Fruit fly (Drosophila melanogaster) whole organism, prepupa: Measurements from ENCODE around the gene ZC3H3.

Source experiments
- Blimp-1 ChIP-seq: fragments of 200-800 bp; sonication (Bioruptor generic); optimal IDR thresholded peaks from 3 replicates; lab custom pipeline; 2017; ENCODE audit warnings: missing biosample characterization, missing genetic modification characterization, mild to moderate bottlenecking, moderate library complexity, missing genetic modification reagents
- CG10631 ChIP-seq: fragments of 200-800 bp; sonication (Bioruptor generic); optimal IDR thresholded peaks from 2 replicates; lab custom pipeline; 2016; ENCODE audit warnings: missing biosample characterization, missing genetic modification characterization
- CG11294 ChIP-seq: fragments of 200-800 bp; sonication (Bioruptor generic); IDR thresholded peaks from 2 replicates; pipeline ENCODE4 v1.3.6; 2022; ENCODE audit warnings: missing biosample characterization, missing genetic modification characterization
- CG11762 ChIP-seq: fragments of 200-800 bp; sonication (Bioruptor generic); optimal IDR thresholded peaks from 3 replicates; lab custom pipeline; 2016; ENCODE audit warnings: missing biosample characterization, missing genetic modification characterization; ENCODE audit not compliant: insufficient read depth
- CG11902 ChIP-seq: fragments of 200-800 bp; sonication (Bioruptor generic); optimal IDR thresholded peaks from 3 replicates; lab custom pipeline; 2016; ENCODE audit warnings: missing biosample characterization, missing genetic modification characterization
- CG15336 ChIP-seq: fragments of 200-800 bp; sonication (Bioruptor generic); IDR thresholded peaks from 2 replicates; pipeline ENCODE4 v1.3.6; 2022; ENCODE audit warnings: missing biosample characterization, missing genetic modification characterization
- CG16779 ChIP-seq: fragments of 200-800 bp; sonication (Bioruptor generic); optimal IDR thresholded peaks from 3 replicates; lab custom pipeline; 2017; ENCODE audit warnings: missing biosample characterization, mild to moderate bottlenecking, missing genetic modification characterization
- CG3032 ChIP-seq: fragments of 200-800 bp; optimal IDR thresholded peaks from 2 replicates; lab custom pipeline; 2019; ENCODE audit warnings: missing biosample characterization, mild to moderate bottlenecking, missing genetic modification characterization, moderate library complexity
- CG31627 ChIP-seq: fragments of 200-800 bp; sonication (Bioruptor generic); optimal IDR thresholded peaks from 3 replicates; lab custom pipeline; 2016; ENCODE audit warnings: missing biosample characterization, missing genetic modification characterization
- CG3919 ChIP-seq: fragments of 200-800 bp; sonication (Bioruptor generic); optimal IDR thresholded peaks from 3 replicates; lab custom pipeline; 2016; ENCODE audit warnings: missing biosample characterization, missing genetic modification characterization
- CG6163 ChIP-seq: fragments of 200-800 bp; sonication (Bioruptor generic); IDR thresholded peaks from 3 replicates; pipeline ENCODE4 v1.3.6; 2022; ENCODE audit warnings: missing biosample characterization, missing genetic modification characterization
- CG6276 ChIP-seq: fragments of 200-800 bp; sonication (Bioruptor generic); optimal IDR thresholded peaks from 2 replicates; lab custom pipeline; 2017; ENCODE audit warnings: missing biosample characterization, mild to moderate bottlenecking, missing genetic modification characterization
- CG6854 ChIP-seq: fragments of 200-800 bp; sonication (Bioruptor generic); optimal IDR thresholded peaks from 2 replicates; lab custom pipeline; 2017; ENCODE audit warnings: missing biosample characterization, mild to moderate bottlenecking, missing genetic modification characterization
- CG8119 ChIP-seq: fragments of 200-800 bp; sonication (Bioruptor generic); IDR thresholded peaks from 3 replicates; pipeline ENCODE4 v1.3.6; 2022; ENCODE audit warnings: missing biosample characterization, missing genetic modification characterization
- CG8319 ChIP-seq: fragments of 200-800 bp; sonication (Bioruptor generic); optimal IDR thresholded peaks from 3 replicates; lab custom pipeline; 2016; ENCODE audit warnings: missing biosample characterization, missing genetic modification characterization
- CG8632 ChIP-seq: fragments of 200-800 bp; sonication (Bioruptor generic); optimal IDR thresholded peaks from 3 replicates; lab custom pipeline; 2016; ENCODE audit warnings: missing biosample characterization, missing genetic modification characterization
- CG9139 ChIP-seq: fragments of 200-800 bp; sonication (Bioruptor generic); optimal IDR thresholded peaks from 3 replicates; lab custom pipeline; 2017; ENCODE audit warnings: missing biosample characterization, mild to moderate bottlenecking, missing genetic modification characterization
- Eip78C ChIP-seq: fragments of 200-800 bp; sonication (Bioruptor generic); peaks from one replicate; lab custom pipeline; 2016; ENCODE audit warnings: missing biosample characterization, missing genetic modification characterization
- Ets21C ChIP-seq: fragments of 200-800 bp; sonication (Bioruptor generic); optimal IDR thresholded peaks from 3 replicates; lab custom pipeline; 2016; ENCODE audit warnings: missing biosample characterization, missing genetic modification characterization
- Ets96B ChIP-seq: fragments of 200-800 bp; optimal IDR thresholded peaks from 2 replicates; lab custom pipeline; 2019; ENCODE audit warnings: missing biosample characterization, mild to moderate bottlenecking, missing genetic modification characterization, moderate library complexity
- Gug ChIP-seq: fragments of 200-800 bp; sonication (Bioruptor generic); IDR thresholded peaks from 2 replicates; pipeline ENCODE4 v1.3.6; 2022; ENCODE audit warnings: missing biosample characterization, missing genetic modification characterization
- Hr38 ChIP-seq: sonication (Bioruptor generic); optimal IDR thresholded peaks from 2 replicates; lab custom pipeline; 2016; ENCODE audit warnings: missing biosample characterization, missing genetic modification characterization
- Hr39 ChIP-seq: fragments of 200-800 bp; sonication (Bioruptor generic); optimal IDR thresholded peaks from 2 replicates; lab custom pipeline; 2016; ENCODE audit warnings: missing biosample characterization, missing genetic modification characterization
- Hr4 ChIP-seq: fragments of 200-800 bp; sonication (Bioruptor generic); optimal IDR thresholded peaks from 3 replicates; lab custom pipeline; 2016; ENCODE audit warnings: missing biosample characterization, missing genetic modification characterization
- Lpt ChIP-seq: fragments of 200-800 bp; sonication (Bioruptor generic); optimal IDR thresholded peaks from 3 replicates; lab custom pipeline; 2016; ENCODE audit warnings: missing biosample characterization, missing genetic modification characterization
- Met ChIP-seq: fragments of 200-800 bp; sonication (Bioruptor generic); optimal IDR thresholded peaks from 3 replicates; lab custom pipeline; 2016; ENCODE audit warnings: missing biosample characterization, missing genetic modification characterization
- OdsH ChIP-seq: fragments of 200-800 bp; sonication (Bioruptor generic); optimal IDR thresholded peaks from 3 replicates; lab custom pipeline; 2016; ENCODE audit warnings: missing biosample characterization, missing genetic modification characterization
- Smox ChIP-seq: fragments of 200-800 bp; sonication (Bioruptor generic); optimal IDR thresholded peaks from 3 replicates; lab custom pipeline; 2016; ENCODE audit warnings: missing biosample characterization, missing genetic modification characterization
- Sox14 ChIP-seq: fragments of 200-800 bp; sonication (Bioruptor generic); optimal IDR thresholded peaks from 3 replicates; lab custom pipeline; 2016; ENCODE audit warnings: missing biosample characterization, missing genetic modification characterization
- Sox15 ChIP-seq: fragments of 200-800 bp; sonication (Bioruptor generic); optimal IDR thresholded peaks from 3 replicates; lab custom pipeline; 2016; ENCODE audit warnings: missing biosample characterization, missing genetic modification characterization
- achi ChIP-seq: fragments of 200-800 bp; sonication (Bioruptor generic); optimal IDR thresholded peaks from 3 replicates; lab custom pipeline; 2016; ENCODE audit warnings: missing biosample characterization, missing genetic modification characterization
- acj6 ChIP-seq: fragments of 200-800 bp; sonication (Bioruptor generic); optimal IDR thresholded peaks from 3 replicates; lab custom pipeline; 2016; ENCODE audit warnings: missing biosample characterization, missing genetic modification characterization
- cyc ChIP-seq: fragments of 200-800 bp; sonication (Bioruptor generic); optimal IDR thresholded peaks from 3 replicates; lab custom pipeline; 2016; ENCODE audit warnings: missing biosample characterization, missing genetic modification characterization
- dac ChIP-seq: fragments of 200-800 bp; sonication (Bioruptor generic); optimal IDR thresholded peaks from 2 replicates; lab custom pipeline; 2017; ENCODE audit warnings: missing biosample characterization, mild to moderate bottlenecking, missing genetic modification characterization
- dsx ChIP-seq: fragments of 200-800 bp; optimal IDR thresholded peaks from 3 replicates; lab custom pipeline; 2019; ENCODE audit warnings: missing biosample characterization, mild to moderate bottlenecking, missing genetic modification characterization, moderate library complexity; ENCODE audit not compliant: poor library complexity, severe bottlenecking
- esn ChIP-seq: fragments of 200-800 bp; sonication (Bioruptor generic); optimal IDR thresholded peaks from 2 replicates; lab custom pipeline; 2016; ENCODE audit warnings: missing biosample characterization, mild to moderate bottlenecking, missing genetic modification characterization, moderate library complexity
- fd59A ChIP-seq: fragments of 200-800 bp; sonication (Bioruptor generic); optimal IDR thresholded peaks from 2 replicates; lab custom pipeline; 2017; ENCODE audit warnings: missing biosample characterization, mild to moderate bottlenecking, missing genetic modification characterization, missing genetic modification reagents
- fd85E ChIP-seq: fragments of 200-800 bp; sonication (Bioruptor generic); optimal IDR thresholded peaks from 3 replicates; lab custom pipeline; 2016; ENCODE audit warnings: missing biosample characterization, missing genetic modification characterization
- fkh ChIP-seq: fragments of 200-800 bp; sonication (Bioruptor generic); optimal IDR thresholded peaks from 3 replicates; lab custom pipeline; 2017; ENCODE audit warnings: missing biosample characterization, mild to moderate bottlenecking, missing genetic modification characterization, moderate library complexity
- lz ChIP-seq: fragments of 200-800 bp; sonication (Bioruptor generic); optimal IDR thresholded peaks from 3 replicates; lab custom pipeline; 2016; ENCODE audit warnings: missing biosample characterization, missing genetic modification characterization
- salr ChIP-seq, 2 experiments: fragments of 200-800 bp; sonication (Bioruptor generic); optimal IDR thresholded peaks; 3 replicates each; lab custom pipeline; 2016 to 2018; ENCODE audit warnings: missing biosample characterization in 2 of 2, missing genetic modification characterization in 2 of 2, mild to moderate bottlenecking in 1 of 2
- spab ChIP-seq: fragments of 200-800 bp; sonication (Bioruptor generic); optimal IDR thresholded peaks from 2 replicates; lab custom pipeline; 2017; ENCODE audit warnings: missing biosample characterization, mild to moderate bottlenecking, missing genetic modification characterization, missing genetic modification reagents
- ss ChIP-seq, 2 experiments: fragments of 200-800 bp; sonication (Bioruptor generic); optimal IDR thresholded peaks; 2 replicates in 1 of 2; 3 replicates in 1 of 2; lab custom pipeline; 2017 to 2018; ENCODE audit warnings: mild to moderate bottlenecking in 2 of 2, missing biosample characterization in 2 of 2, missing genetic modification characterization in 2 of 2, moderate library complexity in 1 of 2
- svp ChIP-seq: fragments of 200-800 bp; sonication (Bioruptor generic); peaks from one replicate; lab custom pipeline; 2016; ENCODE audit warnings: missing biosample characterization, missing genetic modification characterization
- topi ChIP-seq: fragments of 200-800 bp; sonication (Bioruptor generic); optimal IDR thresholded peaks from 3 replicates; lab custom pipeline; 2016; ENCODE audit warnings: missing biosample characterization, missing genetic modification characterization
- vri ChIP-seq: fragments of 200-800 bp; sonication (Bioruptor generic); optimal IDR thresholded peaks from 3 replicates; lab custom pipeline; 2016; ENCODE audit warnings: missing biosample characterization, mild to moderate bottlenecking, missing genetic modification characterization

Gene ZC3H3

dm6 chr3L:8525691-8526421, 16.3 kb upstream of the ZC3H3 start (continued):
- TF ChIP-seq Eip78C (GFP tag; lab: Kevin White, UChicago) (peak; percentile 52), fkh (GFP tag; lab: Kevin White, UChicago) (peak; percentile 80), CG11762 (GFP tag; lab: Kevin White, UChicago) (no peak), CG8119 (no peak)
- TF ChIP-seq, all 60 proteins: peak for 15

- TF ChIP-seq svp (GFP tag; lab: Kevin White, UChicago), result peak; percentile 82
- no peak for TF ChIP-seq Sox15 (GFP tag; lab: Kevin White, UChicago)
- TF ChIP-seq Sox14 (GFP tag; lab: Kevin White, UChicago), result no peak
- TF ChIP-seq CG3032, result peak; percentile 33
- TF ChIP-seq dac (GFP tag; lab: Kevin White, UChicago), result no peak
- no peak for TF ChIP-seq fd59A
- TF ChIP-seq Met (GFP tag; lab: Kevin White, UChicago), result no peak
- TF ChIP-seq CG8319 (GFP tag; lab: Kevin White, UChicago), result no peak
- TF ChIP-seq Smox (GFP tag; lab: Kevin White, UChicago), result no peak
- TF ChIP-seq CG15336, result 0 out of 2 replicates have a peak, but pooled peaks have one; percentile 10
- TF ChIP-seq Ets21C (GFP tag; lab: Kevin White, UChicago), result no peak
- TF ChIP-seq CG6276 (GFP tag; lab: Kevin White, UChicago), result no peak
- no peak for TF ChIP-seq fd85E (GFP tag; lab: Kevin White, UChicago)
- TF ChIP-seq Ets96B (tag; lab: Kevin White, UChicago), result peak; percentile 16
- peak; percentile 39 for TF ChIP-seq dsx
- TF ChIP-seq Hr39 (GFP tag; lab: Kevin White, UChicago), result peak; percentile 7
- no peak for TF ChIP-seq cyc (GFP tag; lab: Kevin White, UChicago)
- TF ChIP-seq vri (GFP tag; lab: Kevin White, UChicago), result peak; percentile 67
- TF ChIP-seq CG11762 (GFP tag; lab: Kevin White, UChicago), result no peak
- TF ChIP-seq lz (GFP tag; lab: Kevin White, UChicago), result peak; percentile 23
- TF ChIP-seq CG10631 (GFP tag; lab: Kevin White, UChicago), result no peak
- TF ChIP-seq Blimp-1 (GFP tag; lab: Kevin White, UChicago), result no peak
- peak in 1 of 2 experiments; percentile 37 for TF ChIP-seq salr (GFP tag; optimal IDR thresholded peaks at IDR 0.05; lab: Kevin White, UChicago)
- TF ChIP-seq CG31627 (GFP tag; lab: Kevin White, UChicago), result peak; percentile 30
- no peak for TF ChIP-seq spab (GFP tag; lab: Kevin White, UChicago)
- TF ChIP-seq Eip78C (GFP tag; lab: Kevin White, UChicago), result peak; percentile 45
- no peak for TF ChIP-seq Hr38 (GFP tag; lab: Kevin White, UChicago)
- peak; percentile 9 for TF ChIP-seq acj6 (GFP tag; lab: Kevin White, UChicago)
- peak; percentile 48 for TF ChIP-seq esn
- no peak for TF ChIP-seq CG16779
- peak; percentile 58 for TF ChIP-seq achi
- no peak for TF ChIP-seq CG6854
- TF ChIP-seq ss (GFP tag; optimal IDR thresholded peaks at IDR 0.05; lab: Kevin White, UChicago), result no peak
- TF ChIP-seq CG8632 (GFP tag; lab: Kevin White, UChicago), result peak; percentile 10
- no peak for TF ChIP-seq OdsH (GFP tag; lab: Kevin White, UChicago)
- no peak for TF ChIP-seq fkh (GFP tag; lab: Kevin White, UChicago)
- TF ChIP-seq CG11294, result no peak
- no peak for TF ChIP-seq CG11902 (GFP tag; lab: Kevin White, UChicago)
- no peak for TF ChIP-seq CG8119
- no peak for TF ChIP-seq Hr4 (GFP tag; lab: Kevin White, UChicago)
- TF ChIP-seq CG6163 (GFP tag; lab: Robert Waterston, UW), result no peak
- peak; percentile 40 for TF ChIP-seq topi (GFP tag; lab: Kevin White, UChicago)
- no peak for TF ChIP-seq Gug
- TF ChIP-seq CG9139 (GFP tag; lab: Kevin White, UChicago), result no peak
- no peak for TF ChIP-seq Lpt (GFP tag; lab: Kevin White, UChicago)
- no peak for TF ChIP-seq CG3919 (GFP tag; lab: Kevin White, UChicago)
Measured at dm6 chr3L:8524816-8525625, 15.5 kb upstream of the ZC3H3 start, which contains the start of the genes GstO1 and foi. GstO1 (minus strand) TSS chr3L:8524866. foi (plus strand) TSS chr3L:8525244.
